Fruit fly (Drosophila melanogaster) whole organism, prepupa: ENCODE results near the gene CG17233.

ENCODE experiments used
- CG10631 ChIP-seq: fragments of 200-800 bp; sonication (Bioruptor generic); optimal IDR thresholded peaks from 2 replicates; lab custom pipeline; 2016; ENCODE audit warnings: missing biosample characterization, missing genetic modification characterization
- CG11294 ChIP-seq: fragments of 200-800 bp; sonication (Bioruptor generic); IDR thresholded peaks from 2 replicates; pipeline ENCODE4 v1.3.6; 2022; ENCODE audit warnings: missing biosample characterization, missing genetic modification characterization
- CG11762 ChIP-seq: fragments of 200-800 bp; sonication (Bioruptor generic); optimal IDR thresholded peaks from 3 replicates; lab custom pipeline; 2016; ENCODE audit warnings: missing biosample characterization, missing genetic modification characterization; ENCODE audit not compliant: insufficient read depth
- CG15336 ChIP-seq: fragments of 200-800 bp; sonication (Bioruptor generic); IDR thresholded peaks from 2 replicates; pipeline ENCODE4 v1.3.6; 2022; ENCODE audit warnings: missing biosample characterization, missing genetic modification characterization
- CG1621 ChIP-seq: fragments of 200-800 bp; sonication (Bioruptor generic); optimal IDR thresholded peaks from 3 replicates; lab custom pipeline; 2018; ENCODE audit warnings: missing biosample characterization, mild to moderate bottlenecking, missing genetic modification characterization
- CG16779 ChIP-seq: fragments of 200-800 bp; sonication (Bioruptor generic); optimal IDR thresholded peaks from 3 replicates; lab custom pipeline; 2017; ENCODE audit warnings: missing biosample characterization, mild to moderate bottlenecking, missing genetic modification characterization
- CG34406 ChIP-seq: fragments of 200-800 bp; sonication (Bioruptor generic); optimal IDR thresholded peaks from 3 replicates; lab custom pipeline; 2016; ENCODE audit warnings: missing biosample characterization, missing genetic modification characterization
- CG3919 ChIP-seq: fragments of 200-800 bp; sonication (Bioruptor generic); optimal IDR thresholded peaks from 3 replicates; lab custom pipeline; 2016; ENCODE audit warnings: missing biosample characterization, missing genetic modification characterization
- CG4318 ChIP-seq: fragments of 200-800 bp; sonication (Bioruptor generic); optimal IDR thresholded peaks from 3 replicates; lab custom pipeline; 2017; ENCODE audit warnings: missing biosample characterization, mild to moderate bottlenecking, missing genetic modification characterization
- CG6276 ChIP-seq: fragments of 200-800 bp; sonication (Bioruptor generic); optimal IDR thresholded peaks from 2 replicates; lab custom pipeline; 2017; ENCODE audit warnings: missing biosample characterization, mild to moderate bottlenecking, missing genetic modification characterization
- CG6792 ChIP-seq: fragments of 200-800 bp; sonication (Bioruptor generic); optimal IDR thresholded peaks from 3 replicates; lab custom pipeline; 2016; ENCODE audit warnings: missing biosample characterization, missing genetic modification characterization
- CG6808 ChIP-seq: fragments of 200-800 bp; sonication (Bioruptor generic); optimal IDR thresholded peaks from 3 replicates; lab custom pipeline; 2017; ENCODE audit warnings: missing biosample characterization, missing genetic modification characterization, mild to moderate bottlenecking, moderate library complexity, missing genetic modification reagents
- CG6854 ChIP-seq: fragments of 200-800 bp; sonication (Bioruptor generic); optimal IDR thresholded peaks from 2 replicates; lab custom pipeline; 2017; ENCODE audit warnings: missing biosample characterization, mild to moderate bottlenecking, missing genetic modification characterization
- CG7368 ChIP-seq: fragments of 200-800 bp; sonication (Bioruptor generic); optimal IDR thresholded peaks from 3 replicates; lab custom pipeline; 2016; ENCODE audit warnings: missing biosample characterization, missing genetic modification characterization
- CG8119 ChIP-seq: fragments of 200-800 bp; sonication (Bioruptor generic); IDR thresholded peaks from 3 replicates; pipeline ENCODE4 v1.3.6; 2022; ENCODE audit warnings: missing biosample characterization, missing genetic modification characterization
- CG8319 ChIP-seq: fragments of 200-800 bp; sonication (Bioruptor generic); optimal IDR thresholded peaks from 3 replicates; lab custom pipeline; 2016; ENCODE audit warnings: missing biosample characterization, missing genetic modification characterization
- Eip75B ChIP-seq: fragments of 200-800 bp; sonication (Bioruptor generic); optimal IDR thresholded peaks from 3 replicates; lab custom pipeline; 2016; ENCODE audit warnings: missing biosample characterization, missing genetic modification characterization
- Eip93F ChIP-seq: fragments of 200-800 bp; sonication (Bioruptor generic); optimal IDR thresholded peaks from 2 replicates; lab custom pipeline; 2016; ENCODE audit warnings: missing biosample characterization, mild to moderate bottlenecking, missing genetic modification characterization
- Ets21C ChIP-seq: fragments of 200-800 bp; sonication (Bioruptor generic); optimal IDR thresholded peaks from 3 replicates; lab custom pipeline; 2016; ENCODE audit warnings: missing biosample characterization, missing genetic modification characterization
- Hr39 ChIP-seq: fragments of 200-800 bp; sonication (Bioruptor generic); optimal IDR thresholded peaks from 2 replicates; lab custom pipeline; 2016; ENCODE audit warnings: missing biosample characterization, missing genetic modification characterization
- Hr4 ChIP-seq: fragments of 200-800 bp; sonication (Bioruptor generic); optimal IDR thresholded peaks from 3 replicates; lab custom pipeline; 2016; ENCODE audit warnings: missing biosample characterization, missing genetic modification characterization
- Lpt ChIP-seq: fragments of 200-800 bp; sonication (Bioruptor generic); optimal IDR thresholded peaks from 3 replicates; lab custom pipeline; 2016; ENCODE audit warnings: missing biosample characterization, missing genetic modification characterization
- OdsH ChIP-seq: fragments of 200-800 bp; sonication (Bioruptor generic); optimal IDR thresholded peaks from 3 replicates; lab custom pipeline; 2016; ENCODE audit warnings: missing biosample characterization, missing genetic modification characterization
- Smox ChIP-seq: fragments of 200-800 bp; sonication (Bioruptor generic); optimal IDR thresholded peaks from 3 replicates; lab custom pipeline; 2016; ENCODE audit warnings: missing biosample characterization, missing genetic modification characterization
- Sox102F ChIP-seq: fragments of 200-800 bp; sonication (Bioruptor generic); optimal IDR thresholded peaks from 2 replicates; lab custom pipeline; 2016; ENCODE audit warnings: missing biosample characterization, mild to moderate bottlenecking, missing genetic modification characterization
- Sox14 ChIP-seq: fragments of 200-800 bp; sonication (Bioruptor generic); optimal IDR thresholded peaks from 3 replicates; lab custom pipeline; 2016; ENCODE audit warnings: missing biosample characterization, missing genetic modification characterization
- achi ChIP-seq: fragments of 200-800 bp; sonication (Bioruptor generic); optimal IDR thresholded peaks from 3 replicates; lab custom pipeline; 2016; ENCODE audit warnings: missing biosample characterization, missing genetic modification characterization
- cyc ChIP-seq: fragments of 200-800 bp; sonication (Bioruptor generic); optimal IDR thresholded peaks from 3 replicates; lab custom pipeline; 2016; ENCODE audit warnings: missing biosample characterization, missing genetic modification characterization
- fd85E ChIP-seq: fragments of 200-800 bp; sonication (Bioruptor generic); optimal IDR thresholded peaks from 3 replicates; lab custom pipeline; 2016; ENCODE audit warnings: missing biosample characterization, missing genetic modification characterization
- fkh ChIP-seq: fragments of 200-800 bp; sonication (Bioruptor generic); optimal IDR thresholded peaks from 3 replicates; lab custom pipeline; 2017; ENCODE audit warnings: missing biosample characterization, mild to moderate bottlenecking, missing genetic modification characterization, moderate library complexity
- net ChIP-seq: fragments of 200-800 bp; sonication (Bioruptor generic); optimal IDR thresholded peaks from 3 replicates; lab custom pipeline; 2016; ENCODE audit warnings: missing biosample characterization, missing genetic modification characterization
- pdm3 ChIP-seq: fragments of 200-800 bp; sonication (Bioruptor generic); optimal IDR thresholded peaks from 3 replicates; lab custom pipeline; 2016; ENCODE audit warnings: missing biosample characterization, missing genetic modification characterization
- ss ChIP-seq, 2 experiments: fragments of 200-800 bp; sonication (Bioruptor generic); optimal IDR thresholded peaks; 2 replicates in 1 of 2; 3 replicates in 1 of 2; lab custom pipeline; 2017 to 2018; ENCODE audit warnings: mild to moderate bottlenecking in 2 of 2, missing biosample characterization in 2 of 2, missing genetic modification characterization in 2 of 2, moderate library complexity in 1 of 2

Gene CG17233

dm6 chr3L:20226153-20226552 lies 15.6 kb downstream of the CG17233 start:
- TF ChIP-seq fd85E (GFP tag; lab: Kevin White, UChicago) (no peak), Sox14 (GFP tag; lab: Kevin White, UChicago) (no peak), Hr4 (GFP tag; lab: Kevin White, UChicago) (no peak), CG16779 (tag; lab: Kevin White, UChicago) (no peak), CG6276 (no peak)

dm6 chr3L:20223398-20223951 lies 18.2 kb downstream of the CG17233 start, which contains the start of gene CG17147:
TSS of gene CG17147 (plus strand) at chr3L:20223932.
- TF ChIP-seq Eip75B (GFP tag; lab: Kevin White, UChicago) (no peak), CG4318 (GFP tag; lab: Kevin White, UChicago) (no peak), CG6792 (GFP tag; lab: Kevin White, UChicago) (no peak), CG1621 (tag; lab: Kevin White, UChicago) (no peak), Sox102F (GFP tag; lab: Kevin White, UChicago) (no peak), CG10631 (GFP tag; lab: Kevin White, UChicago) (no peak), Smox (GFP tag; lab: Kevin White, UChicago) (no peak), CG8319 (GFP tag; lab: Kevin White, UChicago) (no peak), CG15336 (GFP tag; lab: Robert Waterston, UW) (no peak), CG6808 (no peak)

- TF ChIP-seq CG1621 (tag; lab: Kevin White, UChicago) (no peak), fkh (GFP tag; lab: Kevin White, UChicago) (no peak), CG34406 (GFP tag; lab: Kevin White, UChicago) (no peak), achi (GFP tag; lab: Kevin White, UChicago) (no peak), Smox (GFP tag; lab: Kevin White, UChicago) (no peak), Hr39 (no peak), Lpt (no peak), Ets21C (no peak), CG6276 (no peak), Sox14 (GFP tag; lab: Kevin White, UChicago) (no peak), fd85E (GFP tag; lab: Kevin White, UChicago) (no peak), CG8319 (GFP tag; lab: Kevin White, UChicago) (no peak), OdsH (no peak), Sox102F (GFP tag; lab: Kevin White, UChicago) (no peak), CG10631 (GFP tag; lab: Kevin White, UChicago) (no peak), pdm3 (GFP tag; lab: Kevin White, UChicago) (no peak), cyc (GFP tag; lab: Kevin White, UChicago) (no peak), Hr4 (GFP tag; lab: Kevin White, UChicago) (no peak), CG11294 (GFP tag; lab: Robert Waterston, UW) (no peak), CG7368 (GFP tag; lab: Kevin White, UChicago) (no peak)
Observed at dm6 chr3L:20222617-20223016, 19.1 kb downstream of the CG17233 start.

- TF ChIP-seq net (GFP tag; lab: Kevin White, UChicago) (no peak), CG8119 (GFP tag; lab: Robert Waterston, UW) (no peak), CG3919 (GFP tag; lab: Kevin White, UChicago) (no peak), OdsH (no peak)
Observed at dm6 chr3L:20221412-20221864, 20.3 kb downstream of the CG17233 start, which contains the start of gene CG17145. TSS of gene CG17145 (plus strand) at chr3L:20221814.

dm6 chr3L:20220918-20221317 lies 20.8 kb downstream of the CG17233 start:
- no peak for TF ChIP-seq CG8119 (GFP tag; lab: Robert Waterston, UW)
- no peak for TF ChIP-seq CG6854 (GFP tag; lab: Kevin White, UChicago)
- TF ChIP-seq achi (GFP tag; lab: Kevin White, UChicago), result no peak
- TF ChIP-seq Eip93F, result no peak
- no peak for TF ChIP-seq ss (GFP tag; optimal IDR thresholded peaks at IDR 0.05; lab: Kevin White, UChicago)
- no peak for TF ChIP-seq CG11762 (GFP tag; lab: Kevin White, UChicago)
